Fruit fly (Drosophila melanogaster) whole organism, embryonic: ENCODE results near the gene CG15019.

Source experiments
- B-H2 ChIP-seq: fragments of 200-800 bp; sonication (Bioruptor generic); optimal IDR thresholded peaks from 2 replicates; lab custom pipeline; 2018; ENCODE audit warnings: missing biosample characterization, mild to moderate bottlenecking, missing genetic modification characterization
- CG10274 ChIP-seq: fragments of 200-800 bp; sonication (Bioruptor generic); optimal IDR thresholded peaks from 3 replicates; lab custom pipeline; 2017; ENCODE audit warnings: missing biosample characterization, mild to moderate bottlenecking, missing genetic modification characterization
- CG11456 ChIP-seq: fragments of 200-800 bp; sonication (Bioruptor generic); IDR thresholded peaks from 3 replicates; pipeline ENCODE4 v1.3.6; 2022; ENCODE audit warnings: missing biosample characterization, missing genetic modification characterization
- CG13287 ChIP-seq: fragments of 200-800 bp; sonication (Bioruptor generic); IDR thresholded peaks from 2 replicates; pipeline ENCODE4 v1.3.6; 2022; ENCODE audit warnings: missing biosample characterization, missing genetic modification characterization; ENCODE audit not compliant: partially characterized antibody
- CG13775 ChIP-seq: fragments of 200-800 bp; sonication (Bioruptor generic); optimal IDR thresholded peaks from 3 replicates; lab custom pipeline; 2017; ENCODE audit warnings: missing biosample characterization, mild to moderate bottlenecking, missing genetic modification characterization
- CG13894 ChIP-seq: fragments of 200-800 bp; sonication (Bioruptor generic); optimal IDR thresholded peaks from 3 replicates; lab custom pipeline; 2018; ENCODE audit warnings: missing biosample characterization, mild to moderate bottlenecking, missing genetic modification characterization, moderate library complexity
- CG16779 ChIP-seq: fragments of 200-800 bp; sonication (Bioruptor generic); IDR thresholded peaks from 2 replicates; pipeline ENCODE4 v1.3.6; 2022; ENCODE audit warnings: missing biosample characterization, missing genetic modification characterization
- CG17186 ChIP-seq: fragments of 200-800 bp; sonication (Bioruptor generic); optimal IDR thresholded peaks from 3 replicates; lab custom pipeline; 2017; ENCODE audit warnings: missing biosample characterization, missing genetic modification reagents, missing genetic modification characterization
- CG2712 ChIP-seq: fragments of 200-800 bp; optimal IDR thresholded peaks from 3 replicates; lab custom pipeline; 2019; ENCODE audit warnings: missing biosample characterization, mild to moderate bottlenecking, missing genetic modification characterization, moderate library complexity
- CG32532 ChIP-seq: fragments of 200-800 bp; sonication (Bioruptor generic); IDR thresholded peaks from 2 replicates; pipeline ENCODE4 v1.3.6; 2022; ENCODE audit warnings: missing biosample characterization, missing genetic modification characterization
- CG34224 ChIP-seq: fragments of 200-800 bp; sonication (Bioruptor generic); IDR thresholded peaks from 3 replicates; pipeline ENCODE4 v1.3.6; 2022; ENCODE audit warnings: missing biosample characterization, missing genetic modification characterization; ENCODE audit not compliant: partially characterized antibody
- CG34422 ChIP-seq: fragments of 200-800 bp; sonication (Bioruptor generic); IDR thresholded peaks from 3 replicates; pipeline ENCODE4 v1.3.6; 2022; ENCODE audit warnings: missing biosample characterization, missing genetic modification characterization
- CG6254 ChIP-seq: fragments of 200-800 bp; sonication (Bioruptor generic); optimal IDR thresholded peaks from 3 replicates; lab custom pipeline; 2017; ENCODE audit warnings: mild to moderate bottlenecking, missing biosample characterization, missing genetic modification reagents, missing genetic modification characterization
- CG6854 ChIP-seq: fragments of 200-800 bp; sonication (Bioruptor generic); optimal IDR thresholded peaks from 3 replicates; lab custom pipeline; 2017; ENCODE audit warnings: missing biosample characterization, mild to moderate bottlenecking, missing genetic modification characterization
- CG7963 ChIP-seq: fragments of 200-800 bp; sonication (Bioruptor generic); IDR thresholded peaks from 3 replicates; pipeline ENCODE4 v1.3.6; 2022; ENCODE audit warnings: missing biosample characterization, missing genetic modification characterization; ENCODE audit not compliant: partially characterized antibody
- CG8290 ChIP-seq, 3 experiments: fragments of 200-800 bp; sonication (Bioruptor generic); optimal IDR thresholded peaks; 2 replicates each; lab custom pipeline; 2016 to 2019; ENCODE audit warnings: missing biosample characterization in 3 of 3, missing genetic modification characterization in 3 of 3, mild to moderate bottlenecking in 2 of 3, moderate library complexity in 1 of 3
- Dbx ChIP-seq: fragments of 200-800 bp; sonication (Bioruptor generic); IDR thresholded peaks from 3 replicates; pipeline ENCODE4 v1.3.6; 2022; ENCODE audit warnings: missing biosample characterization, missing genetic modification characterization
- ERR ChIP-seq: fragments of 200-800 bp; sonication (Bioruptor generic); optimal IDR thresholded peaks from 2 replicates; lab custom pipeline; 2016; ENCODE audit warnings: missing biosample characterization, missing genetic modification characterization
- Med ChIP-seq: fragments of 200-800 bp; sonication (Bioruptor generic); peaks from one replicate; lab custom pipeline; 2016; ENCODE audit warnings: missing biosample characterization, missing genetic modification characterization, mild to moderate bottlenecking, inconsistent platforms, moderate library complexity
- NFAT ChIP-seq: fragments of 200-800 bp; sonication (Bioruptor generic); IDR thresholded peaks from 2 replicates; pipeline ENCODE4 v1.3.6; 2022; ENCODE audit warnings: missing biosample characterization, missing genetic modification characterization
- Pdp1 ChIP-seq, 2 experiments: fragments of 200-800 bp; sonication (Bioruptor generic); optimal IDR thresholded peaks; 3 replicates each; lab custom pipeline; 2016; ENCODE audit warnings: missing biosample characterization in 2 of 2, missing genetic modification characterization in 2 of 2, mild to moderate bottlenecking in 1 of 2, moderate library complexity in 1 of 2
- Rfx ChIP-seq: fragments of 200-800 bp; sonication (Bioruptor generic); IDR thresholded peaks from 2 replicates; pipeline ENCODE4 v1.3.6; 2022; ENCODE audit warnings: missing biosample characterization, missing genetic modification characterization
- Taf1 ChIP-seq: fragments of 200-800 bp; sonication (Bioruptor generic); IDR thresholded peaks from 2 replicates; pipeline ENCODE4 v1.3.6; 2022; ENCODE audit warnings: missing biosample characterization, missing genetic modification characterization
- bcd ChIP-seq: fragments of 200-800 bp; sonication (Bioruptor generic); optimal IDR thresholded peaks from 2 replicates; lab custom pipeline; 2017; ENCODE audit warnings: missing biosample characterization, mild to moderate bottlenecking, missing genetic modification characterization
- bowl ChIP-seq: fragments of 200-800 bp; sonication (Bioruptor generic); IDR thresholded peaks from 2 replicates; pipeline ENCODE4 v1.3.6; 2022; ENCODE audit warnings: missing biosample characterization, missing genetic modification characterization
- cad ChIP-seq: fragments of >200 bp; optimal IDR thresholded peaks from 2 replicates; lab custom pipeline; 2017; ENCODE audit warnings: missing biosample characterization, missing genetic modification characterization
- chinmo ChIP-seq: fragments of 200-800 bp; sonication (Bioruptor generic); IDR thresholded peaks from 4 replicates; pipeline ENCODE4 v1.3.6; 2022; ENCODE audit warnings: missing biosample characterization, missing genetic modification characterization; ENCODE audit not compliant: partially characterized antibody
- disco-r ChIP-seq: fragments of 200-800 bp; sonication (Bioruptor generic); optimal IDR thresholded peaks from 2 replicates; lab custom pipeline; 2016; ENCODE audit warnings: missing biosample characterization, missing genetic modification characterization
- fd96Cb ChIP-seq: fragments of 200-800 bp; sonication (Bioruptor generic); optimal IDR thresholded peaks from 2 replicates; lab custom pipeline; 2018; ENCODE audit warnings: missing biosample characterization, mild to moderate bottlenecking, missing genetic modification characterization, moderate library complexity
- mld ChIP-seq: fragments of 200-800 bp; sonication (Bioruptor generic); IDR thresholded peaks from 3 replicates; pipeline ENCODE4 v1.3.6; 2022; ENCODE audit warnings: missing biosample characterization, missing genetic modification characterization; ENCODE audit not compliant: partially characterized antibody
- onecut ChIP-seq: fragments of 200-800 bp; sonication (Bioruptor generic); IDR thresholded peaks from 2 replicates; pipeline ENCODE4 v1.3.6; 2022; ENCODE audit warnings: missing biosample characterization, missing genetic modification characterization
- pnt ChIP-seq: fragments of 200-800 bp; sonication (Bioruptor generic); optimal IDR thresholded peaks from 3 replicates; lab custom pipeline; 2016; ENCODE audit warnings: missing biosample characterization, missing genetic modification characterization
- pros ChIP-seq: fragments of 200-800 bp; sonication (Bioruptor generic); optimal IDR thresholded peaks from 3 replicates; lab custom pipeline; 2019; ENCODE audit warnings: missing biosample characterization, mild to moderate bottlenecking, missing genetic modification characterization, moderate library complexity
- shn ChIP-seq: fragments of 200-800 bp; sonication (Bioruptor generic); optimal IDR thresholded peaks from 3 replicates; lab custom pipeline; 2016; ENCODE audit warnings: missing biosample characterization, missing genetic modification characterization
- sqz ChIP-seq: fragments of 200-800 bp; sonication (Bioruptor generic); optimal IDR thresholded peaks from 3 replicates; lab custom pipeline; 2018; ENCODE audit warnings: missing biosample characterization, mild to moderate bottlenecking, missing genetic modification characterization
- tll ChIP-seq, 2 experiments: fragments of 200-800 bp in 1 of 2; fragments of >200 bp in 1 of 2; sonication (Bioruptor generic) in 1 of 2; optimal IDR thresholded peaks; 2 replicates each; lab custom pipeline; 2017 to 2019; ENCODE audit warnings: missing biosample characterization in 2 of 2, missing genetic modification characterization in 2 of 2, mild to moderate bottlenecking in 1 of 2, moderate library complexity in 1 of 2
- zen ChIP-seq: fragments of 200-800 bp; sonication (Bioruptor generic); optimal IDR thresholded peaks from 3 replicates; lab custom pipeline; 2018; ENCODE audit warnings: missing biosample characterization, mild to moderate bottlenecking, missing genetic modification characterization, moderate library complexity
- zfh2 ChIP-seq: fragments of 200-800 bp; sonication (Bioruptor generic); optimal IDR thresholded peaks from 2 replicates; lab custom pipeline; 2016; ENCODE audit warnings: missing biosample characterization, missing genetic modification characterization

Gene CG15019

DNA sequence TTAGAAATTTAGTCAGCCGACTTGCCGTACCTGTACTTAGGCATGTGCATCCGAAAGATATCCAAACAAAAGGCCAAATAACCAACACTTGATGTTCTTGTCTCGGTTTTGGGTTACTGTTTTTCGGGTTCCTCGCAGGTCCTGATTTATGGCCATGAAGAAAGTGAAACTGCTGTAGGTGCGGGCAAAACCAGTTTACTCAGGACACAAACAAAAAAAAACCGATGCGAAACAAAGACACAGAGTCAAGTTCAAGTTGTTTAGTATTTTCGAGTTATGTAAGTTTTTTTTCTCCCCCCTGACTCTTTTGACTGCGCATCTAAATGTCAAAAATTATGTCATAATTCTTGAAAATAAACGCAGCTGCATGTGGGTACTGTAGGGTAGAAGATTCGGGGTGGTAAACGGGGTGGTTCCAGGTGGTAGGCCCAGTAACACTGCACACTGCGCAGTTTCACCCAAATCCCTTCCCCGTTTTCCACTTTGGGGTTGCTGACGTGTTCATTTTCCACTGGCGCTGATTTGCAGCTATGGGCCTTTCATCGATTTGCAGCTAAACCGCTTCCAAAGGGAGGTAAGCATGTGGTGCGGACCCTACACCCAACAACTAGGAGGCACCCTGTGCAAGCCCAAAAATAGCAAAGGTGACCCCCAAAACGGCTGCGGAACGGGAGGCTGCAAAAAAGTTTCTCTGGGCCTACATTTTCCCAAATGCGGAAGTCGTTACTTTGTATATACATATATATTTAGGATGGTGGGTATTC is 3.5 kb upstream of the CG15019 start (continued):
- TF ChIP-seq zfh2 (GFP tag; lab: Kevin White, UChicago) (no peak), bowl (no peak), tll (GFP tag; optimal IDR thresholded peaks at IDR 0.05; lab: Kevin White, UChicago) (peak in 1 of 2 experiments; percentile 96), Dbx (peak; percentile 26; the same call in 1 of the 3 replicates), ERR (GFP tag; lab: Kevin White, UChicago) (peak; percentile 73), zen (peak; percentile 66), CG13287 (GFP tag; lab: Robert Waterston, UW) (no peak), disco-r (GFP tag; lab: Kevin White, UChicago) (no peak), pros (GFP tag; lab: Kevin White, UChicago) (peak; percentile 48), CG6254 (GFP tag; lab: Kevin White, UChicago) (peak; percentile 70), chinmo (GFP tag; lab: Robert Waterston, UW) (no peak), CG17186 (GFP tag; lab: Kevin White, UChicago) (no peak), CG11456 (GFP tag; lab: Robert Waterston, UW) (no peak), CG8290 (GFP tag; optimal IDR thresholded peaks at IDR 0.05; lab: Kevin White, UChicago) (no peak), CG8290 (tag; optimal IDR thresholded peaks at IDR 0.05; lab: Kevin White, UChicago) (peak in 1 of 2 experiments; percentile 1), onecut (peak; percentile 66), CG32532 (GFP tag; lab: Robert Waterston, UW) (no peak), CG13775 (GFP tag; lab: Kevin White, UChicago) (no peak), Taf1 (GFP tag; lab: Robert Waterston, UW) (no peak), CG7963 (GFP tag; lab: Robert Waterston, UW) (no peak), CG13894 (tag; lab: Kevin White, UChicago) (peak; percentile 58), pnt (GFP tag; lab: Kevin White, UChicago) (no peak), cad (GFP tag; lab: Kevin White, UChicago) (peak; percentile 81), mld (GFP tag; lab: Robert Waterston, UW) (no peak), B-H2 (no peak), Rfx (GFP tag; lab: Robert Waterston, UW) (0 out of 2 replicates have a peak, but pooled peaks have one; percentile 12), shn (GFP tag; lab: Kevin White, UChicago) (no peak), CG10274 (GFP tag; lab: Kevin White, UChicago) (no peak), CG2712 (tag; lab: Kevin White, UChicago) (no peak), CG6854 (no peak), bcd (GFP tag; lab: Kevin White, UChicago) (no peak), NFAT (GFP tag; lab: Robert Waterston, UW) (0 out of 2 replicates have a peak, but pooled peaks have one; percentile 28), CG34422 (GFP tag; lab: Robert Waterston, UW) (no peak), CG34224 (GFP tag; lab: Robert Waterston, UW) (0 out of 3 replicates have a peak, but pooled peaks have one; percentile 36), CG16779 (GFP tag; lab: Robert Waterston, UW) (0 out of 2 replicates have a peak, but pooled peaks have one; percentile 13), Med (GFP tag; lab: Kevin White, UChicago) (peak; percentile 6), sqz (GFP tag; lab: Kevin White, UChicago) (peak; percentile 46), fd96Cb (tag; lab: Kevin White, UChicago) (no peak), Pdp1 (GFP tag; optimal IDR thresholded peaks at IDR 0.05; lab: Kevin White, UChicago) (peak in 1 of 2 experiments; percentile 74)
